Fruit fly (Drosophila melanogaster) whole organism, prepupa: ENCODE measurements around the gene Rac2.

Source experiments
- CG10631 ChIP-seq: fragments of 200-800 bp; sonication (Bioruptor generic); optimal IDR thresholded peaks from 2 replicates; lab custom pipeline; 2016; ENCODE audit warnings: missing biosample characterization, missing genetic modification characterization
- CG10669 ChIP-seq: fragments of 200-800 bp; sonication (Bioruptor generic); optimal IDR thresholded peaks from 3 replicates; lab custom pipeline; 2018; ENCODE audit warnings: missing biosample characterization, mild to moderate bottlenecking, missing genetic modification characterization, moderate library complexity
- CG11294 ChIP-seq: fragments of 200-800 bp; sonication (Bioruptor generic); IDR thresholded peaks from 2 replicates; pipeline ENCODE4 v1.3.6; 2022; ENCODE audit warnings: missing biosample characterization, missing genetic modification characterization
- CG11762 ChIP-seq: fragments of 200-800 bp; sonication (Bioruptor generic); optimal IDR thresholded peaks from 3 replicates; lab custom pipeline; 2016; ENCODE audit warnings: missing biosample characterization, missing genetic modification characterization; ENCODE audit not compliant: insufficient read depth
- CG15336 ChIP-seq: fragments of 200-800 bp; sonication (Bioruptor generic); IDR thresholded peaks from 2 replicates; pipeline ENCODE4 v1.3.6; 2022; ENCODE audit warnings: missing biosample characterization, missing genetic modification characterization
- CG1621 ChIP-seq: fragments of 200-800 bp; sonication (Bioruptor generic); optimal IDR thresholded peaks from 3 replicates; lab custom pipeline; 2018; ENCODE audit warnings: missing biosample characterization, mild to moderate bottlenecking, missing genetic modification characterization
- CG16779 ChIP-seq: fragments of 200-800 bp; sonication (Bioruptor generic); optimal IDR thresholded peaks from 3 replicates; lab custom pipeline; 2017; ENCODE audit warnings: missing biosample characterization, mild to moderate bottlenecking, missing genetic modification characterization
- CG3032 ChIP-seq: fragments of 200-800 bp; optimal IDR thresholded peaks from 2 replicates; lab custom pipeline; 2019; ENCODE audit warnings: missing biosample characterization, mild to moderate bottlenecking, missing genetic modification characterization, moderate library complexity
- CG31627 ChIP-seq: fragments of 200-800 bp; sonication (Bioruptor generic); optimal IDR thresholded peaks from 3 replicates; lab custom pipeline; 2016; ENCODE audit warnings: missing biosample characterization, missing genetic modification characterization
- CG32006 ChIP-seq: fragments of 200-800 bp; sonication (Bioruptor generic); optimal IDR thresholded peaks from 3 replicates; lab custom pipeline; 2017; ENCODE audit warnings: missing biosample characterization, mild to moderate bottlenecking, missing genetic modification characterization
- CG3919 ChIP-seq: fragments of 200-800 bp; sonication (Bioruptor generic); optimal IDR thresholded peaks from 3 replicates; lab custom pipeline; 2016; ENCODE audit warnings: missing biosample characterization, missing genetic modification characterization
- CG4318 ChIP-seq: fragments of 200-800 bp; sonication (Bioruptor generic); optimal IDR thresholded peaks from 3 replicates; lab custom pipeline; 2017; ENCODE audit warnings: missing biosample characterization, mild to moderate bottlenecking, missing genetic modification characterization
- CG6163 ChIP-seq: fragments of 200-800 bp; sonication (Bioruptor generic); IDR thresholded peaks from 3 replicates; pipeline ENCODE4 v1.3.6; 2022; ENCODE audit warnings: missing biosample characterization, missing genetic modification characterization
- CG6276 ChIP-seq: fragments of 200-800 bp; sonication (Bioruptor generic); optimal IDR thresholded peaks from 2 replicates; lab custom pipeline; 2017; ENCODE audit warnings: missing biosample characterization, mild to moderate bottlenecking, missing genetic modification characterization
- CG6792 ChIP-seq: fragments of 200-800 bp; sonication (Bioruptor generic); optimal IDR thresholded peaks from 3 replicates; lab custom pipeline; 2016; ENCODE audit warnings: missing biosample characterization, missing genetic modification characterization
- CG6808 ChIP-seq: fragments of 200-800 bp; sonication (Bioruptor generic); optimal IDR thresholded peaks from 3 replicates; lab custom pipeline; 2017; ENCODE audit warnings: missing biosample characterization, missing genetic modification characterization, mild to moderate bottlenecking, moderate library complexity, missing genetic modification reagents
- CG8119 ChIP-seq: fragments of 200-800 bp; sonication (Bioruptor generic); IDR thresholded peaks from 3 replicates; pipeline ENCODE4 v1.3.6; 2022; ENCODE audit warnings: missing biosample characterization, missing genetic modification characterization
- CG9139 ChIP-seq: fragments of 200-800 bp; sonication (Bioruptor generic); optimal IDR thresholded peaks from 3 replicates; lab custom pipeline; 2017; ENCODE audit warnings: missing biosample characterization, mild to moderate bottlenecking, missing genetic modification characterization
- Eip75B ChIP-seq: fragments of 200-800 bp; sonication (Bioruptor generic); optimal IDR thresholded peaks from 3 replicates; lab custom pipeline; 2016; ENCODE audit warnings: missing biosample characterization, missing genetic modification characterization
- Ets21C ChIP-seq: fragments of 200-800 bp; sonication (Bioruptor generic); optimal IDR thresholded peaks from 3 replicates; lab custom pipeline; 2016; ENCODE audit warnings: missing biosample characterization, missing genetic modification characterization
- Ets96B ChIP-seq: fragments of 200-800 bp; optimal IDR thresholded peaks from 2 replicates; lab custom pipeline; 2019; ENCODE audit warnings: missing biosample characterization, mild to moderate bottlenecking, missing genetic modification characterization, moderate library complexity
- Gug ChIP-seq: fragments of 200-800 bp; sonication (Bioruptor generic); IDR thresholded peaks from 2 replicates; pipeline ENCODE4 v1.3.6; 2022; ENCODE audit warnings: missing biosample characterization, missing genetic modification characterization
- Hr38 ChIP-seq: sonication (Bioruptor generic); optimal IDR thresholded peaks from 2 replicates; lab custom pipeline; 2016; ENCODE audit warnings: missing biosample characterization, missing genetic modification characterization
- Hr39 ChIP-seq: fragments of 200-800 bp; sonication (Bioruptor generic); optimal IDR thresholded peaks from 2 replicates; lab custom pipeline; 2016; ENCODE audit warnings: missing biosample characterization, missing genetic modification characterization
- Hr4 ChIP-seq: fragments of 200-800 bp; sonication (Bioruptor generic); optimal IDR thresholded peaks from 3 replicates; lab custom pipeline; 2016; ENCODE audit warnings: missing biosample characterization, missing genetic modification characterization
- Lpt ChIP-seq: fragments of 200-800 bp; sonication (Bioruptor generic); optimal IDR thresholded peaks from 3 replicates; lab custom pipeline; 2016; ENCODE audit warnings: missing biosample characterization, missing genetic modification characterization
- Met ChIP-seq: fragments of 200-800 bp; sonication (Bioruptor generic); optimal IDR thresholded peaks from 3 replicates; lab custom pipeline; 2016; ENCODE audit warnings: missing biosample characterization, missing genetic modification characterization
- OdsH ChIP-seq: fragments of 200-800 bp; sonication (Bioruptor generic); optimal IDR thresholded peaks from 3 replicates; lab custom pipeline; 2016; ENCODE audit warnings: missing biosample characterization, missing genetic modification characterization
- Smox ChIP-seq: fragments of 200-800 bp; sonication (Bioruptor generic); optimal IDR thresholded peaks from 3 replicates; lab custom pipeline; 2016; ENCODE audit warnings: missing biosample characterization, missing genetic modification characterization
- Sox102F ChIP-seq: fragments of 200-800 bp; sonication (Bioruptor generic); optimal IDR thresholded peaks from 2 replicates; lab custom pipeline; 2016; ENCODE audit warnings: missing biosample characterization, mild to moderate bottlenecking, missing genetic modification characterization
- Sox15 ChIP-seq: fragments of 200-800 bp; sonication (Bioruptor generic); optimal IDR thresholded peaks from 3 replicates; lab custom pipeline; 2016; ENCODE audit warnings: missing biosample characterization, missing genetic modification characterization
- achi ChIP-seq: fragments of 200-800 bp; sonication (Bioruptor generic); optimal IDR thresholded peaks from 3 replicates; lab custom pipeline; 2016; ENCODE audit warnings: missing biosample characterization, missing genetic modification characterization
- acj6 ChIP-seq: fragments of 200-800 bp; sonication (Bioruptor generic); optimal IDR thresholded peaks from 3 replicates; lab custom pipeline; 2016; ENCODE audit warnings: missing biosample characterization, missing genetic modification characterization
- cyc ChIP-seq: fragments of 200-800 bp; sonication (Bioruptor generic); optimal IDR thresholded peaks from 3 replicates; lab custom pipeline; 2016; ENCODE audit warnings: missing biosample characterization, missing genetic modification characterization
- dac ChIP-seq: fragments of 200-800 bp; sonication (Bioruptor generic); optimal IDR thresholded peaks from 2 replicates; lab custom pipeline; 2017; ENCODE audit warnings: missing biosample characterization, mild to moderate bottlenecking, missing genetic modification characterization
- dsx ChIP-seq: fragments of 200-800 bp; optimal IDR thresholded peaks from 3 replicates; lab custom pipeline; 2019; ENCODE audit warnings: missing biosample characterization, mild to moderate bottlenecking, missing genetic modification characterization, moderate library complexity; ENCODE audit not compliant: poor library complexity, severe bottlenecking
- eg ChIP-seq: fragments of 200-800 bp; sonication (Bioruptor generic); IDR thresholded peaks from 3 replicates; pipeline ENCODE4 v1.3.6; 2022; ENCODE audit warnings: missing biosample characterization, missing genetic modification characterization
- esn ChIP-seq: fragments of 200-800 bp; sonication (Bioruptor generic); optimal IDR thresholded peaks from 2 replicates; lab custom pipeline; 2016; ENCODE audit warnings: missing biosample characterization, mild to moderate bottlenecking, missing genetic modification characterization, moderate library complexity
- fd59A ChIP-seq: fragments of 200-800 bp; sonication (Bioruptor generic); optimal IDR thresholded peaks from 2 replicates; lab custom pipeline; 2017; ENCODE audit warnings: missing biosample characterization, mild to moderate bottlenecking, missing genetic modification characterization, missing genetic modification reagents
- fd85E ChIP-seq: fragments of 200-800 bp; sonication (Bioruptor generic); optimal IDR thresholded peaks from 3 replicates; lab custom pipeline; 2016; ENCODE audit warnings: missing biosample characterization, missing genetic modification characterization
- lz ChIP-seq: fragments of 200-800 bp; sonication (Bioruptor generic); optimal IDR thresholded peaks from 3 replicates; lab custom pipeline; 2016; ENCODE audit warnings: missing biosample characterization, missing genetic modification characterization
- net ChIP-seq: fragments of 200-800 bp; sonication (Bioruptor generic); optimal IDR thresholded peaks from 3 replicates; lab custom pipeline; 2016; ENCODE audit warnings: missing biosample characterization, missing genetic modification characterization
- pdm3 ChIP-seq: fragments of 200-800 bp; sonication (Bioruptor generic); optimal IDR thresholded peaks from 3 replicates; lab custom pipeline; 2016; ENCODE audit warnings: missing biosample characterization, missing genetic modification characterization
- salr ChIP-seq, 2 experiments: fragments of 200-800 bp; sonication (Bioruptor generic); optimal IDR thresholded peaks; 3 replicates each; lab custom pipeline; 2016 to 2018; ENCODE audit warnings: missing biosample characterization in 2 of 2, missing genetic modification characterization in 2 of 2, mild to moderate bottlenecking in 1 of 2
- spab ChIP-seq: fragments of 200-800 bp; sonication (Bioruptor generic); optimal IDR thresholded peaks from 2 replicates; lab custom pipeline; 2017; ENCODE audit warnings: missing biosample characterization, mild to moderate bottlenecking, missing genetic modification characterization, missing genetic modification reagents
- ss ChIP-seq, 2 experiments: fragments of 200-800 bp; sonication (Bioruptor generic); optimal IDR thresholded peaks; 2 replicates in 1 of 2; 3 replicates in 1 of 2; lab custom pipeline; 2017 to 2018; ENCODE audit warnings: mild to moderate bottlenecking in 2 of 2, missing biosample characterization in 2 of 2, missing genetic modification characterization in 2 of 2, moderate library complexity in 1 of 2
- svp ChIP-seq: fragments of 200-800 bp; sonication (Bioruptor generic); peaks from one replicate; lab custom pipeline; 2016; ENCODE audit warnings: missing biosample characterization, missing genetic modification characterization
- topi ChIP-seq: fragments of 200-800 bp; sonication (Bioruptor generic); optimal IDR thresholded peaks from 3 replicates; lab custom pipeline; 2016; ENCODE audit warnings: missing biosample characterization, missing genetic modification characterization
- vri ChIP-seq: fragments of 200-800 bp; sonication (Bioruptor generic); optimal IDR thresholded peaks from 3 replicates; lab custom pipeline; 2016; ENCODE audit warnings: missing biosample characterization, mild to moderate bottlenecking, missing genetic modification characterization

Rac2 gene

DNA sequence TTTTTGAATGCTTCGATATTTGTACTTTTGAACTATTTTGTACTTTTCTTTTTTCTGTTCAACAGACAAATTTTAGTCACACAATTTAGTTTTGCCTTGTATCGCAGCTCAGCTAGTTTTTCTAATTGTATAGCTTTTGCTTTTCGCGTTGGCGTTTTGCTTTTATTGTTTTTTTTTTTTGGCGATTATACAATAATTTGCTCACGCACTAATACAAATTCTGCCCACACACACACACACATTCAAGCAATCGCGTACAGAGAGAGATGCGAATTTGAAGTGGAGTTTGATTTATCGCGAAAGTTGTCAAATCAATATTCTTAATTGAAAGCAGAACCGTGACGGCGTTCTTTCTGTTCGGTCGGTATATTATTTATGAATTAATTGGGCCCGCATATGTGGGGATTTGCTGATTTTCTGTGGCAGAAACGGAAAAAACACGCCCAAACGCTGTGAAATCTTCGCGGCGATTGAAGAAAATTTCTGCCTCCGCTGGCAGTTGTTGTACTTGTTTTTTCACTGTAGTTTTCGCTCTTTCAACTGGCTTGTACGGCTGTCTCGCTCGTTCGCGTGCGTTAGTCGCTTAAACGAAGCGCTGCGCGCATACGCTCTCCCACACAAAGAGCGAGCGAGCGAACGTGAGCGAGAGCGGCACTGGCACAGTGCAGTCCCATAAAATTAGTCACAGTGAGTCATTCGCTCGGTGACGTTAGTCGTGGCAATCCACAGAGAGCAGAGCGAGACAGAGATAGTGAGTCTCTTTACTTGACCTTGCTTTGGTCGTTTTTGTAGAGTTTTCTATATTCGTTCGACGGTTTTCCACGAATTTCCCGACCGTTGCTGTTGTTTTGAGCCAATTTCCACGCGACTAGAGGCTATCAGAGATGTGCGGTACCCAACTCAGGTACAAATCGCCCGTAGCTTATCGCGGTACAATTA is at the start of gene Rac2:
Rac2 (minus strand) TSS at position 476 of the 939 bp plus-strand sequence.
- peak; percentile 4 for TF ChIP-seq CG4318 (GFP tag; lab: Kevin White, UChicago)
- TF ChIP-seq Met (GFP tag; lab: Kevin White, UChicago) = peak; percentile 20
- TF ChIP-seq CG31627 (GFP tag; lab: Kevin White, UChicago) = peak; percentile 40
- no peak for TF ChIP-seq Hr38 (GFP tag; lab: Kevin White, UChicago)
- peak; percentile 59 for TF ChIP-seq CG9139 (GFP tag; lab: Kevin White, UChicago)
- TF ChIP-seq CG32006 (GFP tag; lab: Kevin White, UChicago) = peak; percentile 76
- peak; percentile 58 for TF ChIP-seq CG15336 (GFP tag; lab: Robert Waterston, UW)
- peak; percentile 58 for TF ChIP-seq achi (GFP tag; lab: Kevin White, UChicago)
- TF ChIP-seq Gug (GFP tag; lab: Robert Waterston, UW) = no peak; the same call in 1 of the 2 replicates
- peak; percentile 52 for TF ChIP-seq dsx (GFP tag; lab: Kevin White, UChicago)
- TF ChIP-seq CG6792 (GFP tag; lab: Kevin White, UChicago) = no peak
- peak; percentile 37 for TF ChIP-seq cyc (GFP tag; lab: Kevin White, UChicago)
- TF ChIP-seq CG11294 = peak; percentile 30; the same call in 1 of the 2 replicates
- peak; percentile 67 for TF ChIP-seq Eip75B (GFP tag; lab: Kevin White, UChicago)
- no peak for TF ChIP-seq Sox15 (GFP tag; lab: Kevin White, UChicago)
- peak; percentile 37 for TF ChIP-seq CG3032
- peak; percentile 28 for TF ChIP-seq Sox102F (GFP tag; lab: Kevin White, UChicago)
- TF ChIP-seq vri (GFP tag; lab: Kevin White, UChicago) = peak; percentile 78
- TF ChIP-seq esn (GFP tag; lab: Kevin White, UChicago) = peak; percentile 42
- TF ChIP-seq eg = peak; percentile 64; the same call in 2 of the 3 replicates
- TF ChIP-seq Hr4 (GFP tag; lab: Kevin White, UChicago) = peak; percentile 67
- peak; percentile 57 for TF ChIP-seq CG8119 (GFP tag; lab: Robert Waterston, UW)
- peak; percentile 52 for TF ChIP-seq CG1621 (tag; lab: Kevin White, UChicago)
- peak; percentile 21 for TF ChIP-seq dac (GFP tag; lab: Kevin White, UChicago)
- peak; percentile 54 for TF ChIP-seq Ets96B (tag; lab: Kevin White, UChicago)
- peak; percentile 22 for TF ChIP-seq acj6 (GFP tag; lab: Kevin White, UChicago)
- TF ChIP-seq topi (GFP tag; lab: Kevin White, UChicago) = peak; percentile 31
- peak; percentile 22 for TF ChIP-seq CG11762
- TF ChIP-seq Smox (GFP tag; lab: Kevin White, UChicago) = peak; percentile 32
- TF ChIP-seq CG16779 (tag; lab: Kevin White, UChicago) = peak; percentile 9
- TF ChIP-seq CG10669 (GFP tag; lab: Kevin White, UChicago) = peak; percentile 54
- TF ChIP-seq CG10631 = peak; percentile 47
- peak; percentile 29 for TF ChIP-seq Ets21C (GFP tag; lab: Kevin White, UChicago)
- TF ChIP-seq fd59A (GFP tag; lab: Kevin White, UChicago) = no peak
- peak; percentile 51 for TF ChIP-seq CG6808 (GFP tag; lab: Kevin White, UChicago)
- TF ChIP-seq pdm3 (GFP tag; lab: Kevin White, UChicago) = peak; percentile 41
- peak; percentile 69 for TF ChIP-seq net
- TF ChIP-seq OdsH (GFP tag; lab: Kevin White, UChicago) = peak; percentile 19
- peak; percentile 66 to 70 for TF ChIP-seq ss (GFP tag; optimal IDR thresholded peaks at IDR 0.05; lab: Kevin White, UChicago)
- TF ChIP-seq svp (GFP tag; lab: Kevin White, UChicago) = peak; percentile 88
- TF ChIP-seq fd85E = peak; percentile 40
- peak; percentile 70 for TF ChIP-seq CG6276 (GFP tag; lab: Kevin White, UChicago)
- TF ChIP-seq CG6163 = peak; percentile 74
- peak; percentile 28 for TF ChIP-seq Hr39 (GFP tag; lab: Kevin White, UChicago)
- peak; percentile 70 for TF ChIP-seq CG3919 (GFP tag; lab: Kevin White, UChicago)
- peak; percentile 14 for TF ChIP-seq spab (GFP tag; lab: Kevin White, UChicago)
- peak; percentile 54 for TF ChIP-seq Lpt
- peak; percentile 46 to 67 for TF ChIP-seq salr (GFP tag; optimal IDR thresholded peaks at IDR 0.05; lab: Kevin White, UChicago)
- TF ChIP-seq lz (GFP tag; lab: Kevin White, UChicago) = peak; percentile 30
